Worm (Caenorhabditis elegans) whole organism, young adult: ENCODE measurements around the gene ZK688.4.

Source experiments
- B0261.1 ChIP-seq: sonication (generic microtip); optimal IDR thresholded peaks from 2 replicates; lab custom pipeline; 2016; ENCODE audit warnings: mild to moderate bottlenecking, missing genetic modification characterization, moderate library complexity, missing compliant biosample characterization
- B0336.3 ChIP-seq: fragments of 200-800 bp; sonication (Bioruptor generic); IDR thresholded peaks from 2 replicates; pipeline ENCODE4 v1.3.6; 2022; ENCODE audit warnings: missing genetic modification characterization, missing compliant biosample characterization
- C17E4.6 ChIP-seq: fragments of 200-800 bp; sonication (Bioruptor generic); IDR thresholded peaks from 2 replicates; pipeline ENCODE4 v1.3.6; 2022; ENCODE audit warnings: missing genetic modification reagents, missing genetic modification characterization, missing compliant biosample characterization
- F39B2.1 ChIP-seq: fragments of 200-800 bp; sonication (Bioruptor generic); IDR thresholded peaks from 2 replicates; pipeline ENCODE4 v1.3.6; 2022; ENCODE audit warnings: missing genetic modification reagents, missing genetic modification characterization, missing compliant biosample characterization
- K12H6.12 ChIP-seq: fragments of 200-800 bp; sonication (Bioruptor generic); optimal IDR thresholded peaks from 2 replicates; lab custom pipeline; 2018; ENCODE audit warnings: mild to moderate bottlenecking, missing genetic modification characterization, missing compliant biosample characterization
- T07F8.4 ChIP-seq: sonication (generic microtip); optimal IDR thresholded peaks from 2 replicates; lab custom pipeline; 2016; ENCODE audit warnings: mild to moderate bottlenecking, missing genetic modification characterization, moderate library complexity, missing compliant biosample characterization
- Y53G8AR.9 ChIP-seq: fragments of 200-800 bp; sonication (Bioruptor generic); conservative IDR thresholded peaks from 2 replicates; pipeline ENCODE4 v1.3.6; 2022; ENCODE audit warnings: missing genetic modification reagents, missing genetic modification characterization, missing compliant biosample characterization
- Y79H2A.3 ChIP-seq: fragments of 200-800 bp; sonication (Bioruptor generic); conservative IDR thresholded peaks from 2 replicates; pipeline ENCODE4 v1.3.6; 2022; ENCODE audit warnings: missing genetic modification reagents, missing genetic modification characterization, missing compliant biosample characterization
- akir-1 ChIP-seq: fragments of 200-800 bp; sonication (Bioruptor generic); optimal IDR thresholded peaks from 2 replicates; lab custom pipeline; 2018; ENCODE audit warnings: mild to moderate bottlenecking, missing genetic modification characterization, moderate library complexity, missing compliant biosample characterization
- aptf-2 ChIP-seq: fragments of 200-800 bp; sonication (Bioruptor generic); conservative IDR thresholded peaks from 2 replicates; pipeline ENCODE4 v1.3.6; 2022; ENCODE audit warnings: missing genetic modification reagents, missing genetic modification characterization, missing compliant biosample characterization
- aptf-3 ChIP-seq: fragments of 200-800 bp; sonication (Bioruptor generic); IDR thresholded peaks from 2 replicates; pipeline ENCODE4 v1.3.6; 2022; ENCODE audit warnings: missing genetic modification characterization, missing compliant biosample characterization
- athp-1 ChIP-seq: sonication (generic microtip); optimal IDR thresholded peaks from 2 replicates; lab custom pipeline; 2017; ENCODE audit warnings: mild to moderate bottlenecking, missing genetic modification characterization, missing compliant biosample characterization
- attf-3 ChIP-seq: fragments of 200-800 bp; sonication (Bioruptor generic); conservative IDR thresholded peaks from 2 replicates; pipeline ENCODE4 v1.3.6; 2022; ENCODE audit warnings: missing genetic modification reagents, missing genetic modification characterization, missing compliant biosample characterization
- attf-6 ChIP-seq: fragments of 200-800 bp; sonication (Bioruptor generic); IDR thresholded peaks from 2 replicates; pipeline ENCODE4 v1.3.6; 2022; ENCODE audit warnings: missing genetic modification reagents, missing genetic modification characterization, missing compliant biosample characterization
- cebp-1 ChIP-seq, 2 experiments: fragments of 200-800 bp in 1 of 2; sonication (Bioruptor generic) in 1 of 2; sonication (generic microtip) in 1 of 2; IDR thresholded peaks in 1 of 2; optimal IDR thresholded peaks in 1 of 2; 2 replicates each; pipeline versions ENCODE4 v1.3.6 to Lab custom; 2017 to 2022; ENCODE audit warnings: missing compliant biosample characterization in 2 of 2, missing genetic modification characterization in 2 of 2, mild to moderate bottlenecking in 1 of 2, missing genetic modification reagents in 1 of 2, moderate library complexity in 1 of 2
- ceh-27 ChIP-seq: fragments of 200-800 bp; sonication (Bioruptor generic); optimal IDR thresholded peaks from 2 replicates; lab custom pipeline; 2018; ENCODE audit warnings: mild to moderate bottlenecking, missing genetic modification characterization, moderate library complexity, missing compliant biosample characterization
- ceh-91 ChIP-seq: fragments of 200-800 bp; sonication (Bioruptor generic); IDR thresholded peaks from 2 replicates; pipeline ENCODE4 v1.3.6; 2022; ENCODE audit warnings: missing genetic modification reagents, missing genetic modification characterization, missing compliant biosample characterization
- die-1 ChIP-seq: sonication (generic microtip); optimal IDR thresholded peaks from 2 replicates; lab custom pipeline; 2016; ENCODE audit warnings: missing genotype, mild to moderate bottlenecking, missing genetic modification characterization, missing compliant biosample characterization
- dpff-1 ChIP-seq: sonication (generic microtip); optimal IDR thresholded peaks from 2 replicates; lab custom pipeline; 2017; ENCODE audit warnings: mild to moderate bottlenecking, missing genetic modification characterization, missing compliant biosample characterization
- efl-1 ChIP-seq: fragments of 150-350 bp; optimal IDR thresholded peaks from 2 replicates; lab custom pipeline; 2014; ENCODE audit warnings: missing biosample characterization, missing genetic modification reagents, missing genetic modification characterization
- egl-18 ChIP-seq: fragments of 200-800 bp; sonication (Bioruptor generic); IDR thresholded peaks from 2 replicates; pipeline ENCODE4 v1.3.6; 2022; ENCODE audit warnings: missing genetic modification reagents, missing genetic modification characterization, missing compliant biosample characterization
- egrh-3 ChIP-seq: fragments of 200-800 bp; sonication (Bioruptor generic); IDR thresholded peaks from 2 replicates; pipeline ENCODE4 v1.3.6; 2022; ENCODE audit warnings: missing genetic modification reagents, missing genetic modification characterization, missing compliant biosample characterization
- him-1 ChIP-seq: sonication (generic microtip); optimal IDR thresholded peaks from 2 replicates; lab custom pipeline; 2016; ENCODE audit warnings: missing genotype, missing genetic modification reagents, missing genetic modification characterization, missing compliant biosample characterization
- hmg-20 ChIP-seq: fragments of 200-800 bp; sonication (Bioruptor generic); IDR thresholded peaks from 2 replicates; pipeline ENCODE4 v1.3.6; 2022; ENCODE audit warnings: missing genetic modification reagents, missing genetic modification characterization, missing compliant biosample characterization
- hrde-1 ChIP-seq: sonication (generic microtip); optimal IDR thresholded peaks from 2 replicates; lab custom pipeline; 2016; ENCODE audit warnings: missing genetic modification characterization, mild to moderate bottlenecking, missing compliant biosample characterization, moderate library complexity, missing genotype, missing genetic modification reagents, borderline replicate concordance
- lin-35 ChIP-seq, 3 experiments: fragments of 150-350 bp in 2 of 3; sonication (generic microtip) in 1 of 3; optimal IDR thresholded peaks; 2 replicates each; lab custom pipeline; 2014 to 2018; ENCODE audit warnings: missing biosample characterization in 3 of 3, missing genetic modification characterization in 3 of 3, missing genetic modification reagents in 3 of 3
- lin-54 ChIP-seq: fragments of 200-800 bp; sonication (Bioruptor generic); optimal IDR thresholded peaks from 2 replicates; lab custom pipeline; 2018; ENCODE audit warnings: mild to moderate bottlenecking, missing genetic modification characterization, missing compliant biosample characterization
- lir-1 ChIP-seq: fragments of 200-800 bp; sonication (Bioruptor generic); conservative IDR thresholded peaks from 2 replicates; pipeline ENCODE4 v1.3.6; 2022; ENCODE audit warnings: missing genetic modification reagents, missing genetic modification characterization, missing compliant biosample characterization
- mel-28 ChIP-seq: sonication (generic microtip); optimal IDR thresholded peaks from 2 replicates; lab custom pipeline; 2016; ENCODE audit warnings: borderline replicate concordance, mild to moderate bottlenecking, missing genetic modification characterization, missing compliant biosample characterization
- mxl-1 ChIP-seq: sonication (generic microtip); optimal IDR thresholded peaks from 2 replicates; lab custom pipeline; 2016; ENCODE audit warnings: missing genetic modification characterization, missing compliant biosample characterization
- nfya-1 ChIP-seq: sonication (generic microtip); optimal IDR thresholded peaks from 2 replicates; lab custom pipeline; 2017; ENCODE audit warnings: antibody characterized with exemption, missing compliant biosample characterization, missing genetic modification characterization, borderline replicate concordance; ENCODE audit not compliant: insufficient read depth
- nfya-2 ChIP-seq: fragments of 200-800 bp; sonication (Bioruptor generic); IDR thresholded peaks from 2 replicates; pipeline ENCODE4 v1.3.6; 2022; ENCODE audit warnings: missing genetic modification reagents, missing genetic modification characterization, missing compliant biosample characterization
- nhr-179 ChIP-seq: sonication (generic microtip); optimal IDR thresholded peaks from 2 replicates; lab custom pipeline; 2016; ENCODE audit warnings: mild to moderate bottlenecking, missing genetic modification characterization, missing compliant biosample characterization
- nhr-90 ChIP-seq: sonication (generic microtip); optimal IDR thresholded peaks from 2 replicates; lab custom pipeline; 2016; ENCODE audit warnings: missing genotype, mild to moderate bottlenecking, missing genetic modification characterization, missing compliant biosample characterization
- pha-4 ChIP-seq: fragments of 150-350 bp; sonication (generic microtip); optimal IDR thresholded peaks from 2 replicates; lab custom pipeline; 2014; ENCODE audit warnings: missing biosample characterization, missing genetic modification reagents, missing genetic modification characterization
- sdz-38 ChIP-seq: sonication (generic microtip); optimal IDR thresholded peaks from 2 replicates; lab custom pipeline; 2016; ENCODE audit warnings: missing genotype, missing genetic modification characterization, missing compliant biosample characterization
- sea-2 ChIP-seq: fragments of 200-800 bp; sonication (Bioruptor generic); IDR thresholded peaks from 2 replicates; pipeline ENCODE4 v1.3.6; 2022; ENCODE audit warnings: missing genetic modification characterization, missing compliant biosample characterization
- snpc-1.1 ChIP-seq: sonication (generic microtip); optimal IDR thresholded peaks from 2 replicates; lab custom pipeline; 2017; ENCODE audit warnings: missing genetic modification characterization, mild to moderate bottlenecking, missing compliant biosample characterization, antibody characterized with exemption, moderate library complexity, missing genotype, missing genetic modification reagents; ENCODE audit not compliant: insufficient read depth
- snpc-1.3 ChIP-seq: sonication (generic microtip); optimal IDR thresholded peaks from 2 replicates; lab custom pipeline; 2017; ENCODE audit warnings: missing genetic modification characterization, mild to moderate bottlenecking, missing compliant biosample characterization, antibody characterized with exemption, moderate library complexity, missing genotype, missing genetic modification reagents; ENCODE audit not compliant: insufficient read depth
- snpc-3.4 ChIP-seq: sonication (generic microtip); optimal IDR thresholded peaks from 2 replicates; lab custom pipeline; 2017; ENCODE audit warnings: missing genetic modification characterization, mild to moderate bottlenecking, missing compliant biosample characterization, antibody characterized with exemption, moderate library complexity, missing genotype, missing genetic modification reagents
- snpc-4 ChIP-seq, 5 experiments: fragments of 150-350 bp in 1 of 5; sonication (generic microtip) in 4 of 5; optimal IDR thresholded peaks; 2 replicates each; lab custom pipeline; 2014 to 2018; ENCODE audit warnings: missing genetic modification characterization in 5 of 5, missing biosample characterization in 3 of 5, antibody characterized with exemption in 2 of 5, mild to moderate bottlenecking in 2 of 5, missing compliant biosample characterization in 2 of 5, missing genotype in 2 of 5, moderate library complexity in 2 of 5, missing genetic modification reagents in 1 of 5
- somi-1 ChIP-seq: fragments of 200-800 bp; sonication (Bioruptor generic); optimal IDR thresholded peaks from 2 replicates; lab custom pipeline; 2018; ENCODE audit warnings: mild to moderate bottlenecking, missing genetic modification characterization, missing compliant biosample characterization
- tbx-9 ChIP-seq: sonication (generic microtip); optimal IDR thresholded peaks from 2 replicates; lab custom pipeline; 2016; ENCODE audit warnings: borderline replicate concordance, missing genetic modification characterization, inconsistent platforms, missing compliant biosample characterization
- tlf-1 ChIP-seq: fragments of 200-800 bp; sonication (Bioruptor generic); optimal IDR thresholded peaks from 2 replicates; lab custom pipeline; 2018; ENCODE audit warnings: mild to moderate bottlenecking, missing genetic modification characterization, missing compliant biosample characterization
- unc-62 ChIP-seq: fragments of 150-350 bp; optimal IDR thresholded peaks from 2 replicates; lab custom pipeline; 2014; ENCODE audit warnings: missing biosample characterization, missing genetic modification reagents, missing genetic modification characterization
- zim-3 ChIP-seq: sonication (generic microtip); optimal IDR thresholded peaks from 2 replicates; lab custom pipeline; 2017; ENCODE audit warnings: mild to moderate bottlenecking, missing genetic modification characterization, moderate library complexity, missing compliant biosample characterization
- ztf-26 ChIP-seq: sonication (generic microtip); optimal IDR thresholded peaks from 2 replicates; lab custom pipeline; 2017; ENCODE audit warnings: missing genetic modification characterization, missing compliant biosample characterization

The ZK688.4 gene

DNA sequence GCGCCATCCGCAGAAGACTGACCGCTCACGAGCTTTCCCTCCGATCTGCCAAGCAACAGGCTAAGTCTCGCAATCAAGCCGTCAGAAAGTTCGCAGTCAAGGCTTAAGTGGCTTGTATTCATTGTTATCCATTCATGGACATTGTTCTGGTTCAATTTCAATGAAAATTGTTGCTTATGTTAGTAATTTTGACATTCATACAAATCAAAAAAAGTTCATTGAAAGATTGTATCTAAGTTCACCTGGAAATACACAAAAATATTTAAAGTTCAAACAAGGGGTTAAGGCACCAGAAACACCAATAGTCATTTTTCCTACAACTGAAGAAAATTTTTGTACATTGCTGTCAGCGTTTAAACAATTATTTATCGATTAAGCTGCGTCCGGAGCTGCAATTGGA is 39.4 kb upstream of the ZK688.4 start (continued):
- TF ChIP-seq mel-28 (tag; lab: Kevin White, UChicago) (no peak), nhr-90 (tag; lab: Kevin White, UChicago) (peak; percentile 9), pha-4 (tag; lab: Kevin White, UChicago) (no peak), sdz-38 (tag; lab: Kevin White, UChicago) (no peak), lir-1 (GFP tag; lab: Robert Waterston, UW) (no peak), dpff-1 (no peak), aptf-3 (GFP tag; lab: Robert Waterston, UW) (no peak), unc-62 (no peak), athp-1 (tag; lab: Kevin White, UChicago) (peak; percentile 11), attf-3 (GFP tag; lab: Robert Waterston, UW) (no peak), akir-1 (no peak), B0261.1 (no peak), tlf-1 (GFP tag; lab: Kevin White, UChicago) (peak; percentile 64), attf-6 (peak; percentile 79; the same call in 1 of the 2 replicates), hrde-1 (peak; percentile 76), sea-2 (GFP tag; lab: Robert Waterston, UW) (no peak), aptf-2 (GFP tag; lab: Robert Waterston, UW) (no peak), mxl-1 (tag; lab: Kevin White, UChicago) (no peak), ceh-27 (GFP tag; lab: Kevin White, UChicago) (no peak), nhr-179 (tag; lab: Kevin White, UChicago) (no peak), tbx-9 (tag; lab: Kevin White, UChicago) (no peak), Y79H2A.3 (no peak), hmg-20 (GFP tag; lab: Robert Waterston, UW) (no peak), cebp-1 (GFP tag; IDR thresholded peaks at IDR 0.05; lab: Robert Waterston, UW) (no peak), cebp-1 (tag; optimal IDR thresholded peaks at IDR 0.05; lab: Kevin White, UChicago) (peak; percentile 19), egl-18 (GFP tag; lab: Robert Waterston, UW) (no peak), snpc-1.1 (tag; lab: Kevin White, UChicago) (peak; percentile 25), lin-35 (GFP tag; optimal IDR thresholded peaks at IDR 0.05; lab: Kevin White, UChicago) (peak in 1 of 3 experiments; percentile 22), B0336.3 (GFP tag; lab: Robert Waterston, UW) (peak; percentile 82), somi-1 (GFP tag; lab: Kevin White, UChicago) (peak; percentile 12), egrh-3 (no peak), him-1 (tag; lab: Kevin White, UChicago) (peak; percentile 53), die-1 (tag; lab: Kevin White, UChicago) (no peak), nfya-2 (GFP tag; lab: Robert Waterston, UW) (no peak), snpc-1.3 (peak; percentile 11), lin-54 (peak; percentile 68), F39B2.1 (GFP tag; lab: Robert Waterston, UW) (peak; percentile 48; the same call in 1 of the 2 replicates), ceh-91 (no peak), T07F8.4 (tag; lab: Kevin White, UChicago) (no peak), Y53G8AR.9 (GFP tag; lab: Robert Waterston, UW) (peak; percentile 53; the same call in 1 of the 2 replicates), nfya-1 (tag; lab: Kevin White, UChicago) (no peak), C17E4.6 (GFP tag; lab: Robert Waterston, UW) (0 out of 2 replicates have a peak, but pooled peaks have one; percentile 11), snpc-4 (GFP tag; optimal IDR thresholded peaks at IDR 0.05; lab: Kevin White, UChicago) (peak; percentile 20), snpc-4 (tag; optimal IDR thresholded peaks at IDR 0.05; lab: Kevin White, UChicago) (peak in 1 of 4 experiments; percentile 53), efl-1 (GFP tag; lab: Kevin White, UChicago) (peak; percentile 14), snpc-3.4 (tag; lab: Kevin White, UChicago) (peak; percentile 79), zim-3 (no peak), ztf-26 (tag; lab: Kevin White, UChicago) (no peak), K12H6.12 (tag; lab: Kevin White, UChicago) (no peak)
